Fruit fly (Drosophila melanogaster) whole organism, wandering third instar larva: ENCODE results near the gene CG31516.
A peak's percentile ranks its signal among the peaks of the same experiment; 100 is the strongest.

Source experiments
- Abd-B ChIP-seq: fragments of >200 bp; optimal IDR thresholded peaks from 2 replicates; lab custom pipeline; 2017; ENCODE audit warnings: missing biosample characterization, missing genetic modification characterization
- CG32264 ChIP-seq: fragments of 200-800 bp; sonication (Bioruptor generic); optimal IDR thresholded peaks from 2 replicates; lab custom pipeline; 2016; ENCODE audit warnings: missing biosample characterization, missing genetic modification characterization
- CG9705 ChIP-seq: fragments of 200-800 bp; sonication (Bioruptor generic); optimal IDR thresholded peaks from 2 replicates; lab custom pipeline; 2018; ENCODE audit warnings: missing biosample characterization, mild to moderate bottlenecking, missing genetic modification characterization
- CrebA ChIP-seq: fragments of 200-800 bp; sonication (Bioruptor generic); optimal IDR thresholded peaks from 2 replicates; lab custom pipeline; 2016; ENCODE audit warnings: missing biosample characterization, mild to moderate bottlenecking, missing genetic modification characterization, borderline replicate concordance
- Dfd ChIP-seq: fragments of >200 bp; optimal IDR thresholded peaks from 2 replicates; lab custom pipeline; 2017; ENCODE audit warnings: missing biosample characterization, missing genetic modification characterization
- Dif ChIP-seq: fragments of 200-275, 200-300 bp; sonication (Bioruptor generic); optimal IDR thresholded peaks from 2 replicates; lab custom pipeline; 2018; ENCODE audit warnings: missing biosample characterization, missing genetic modification characterization; ENCODE audit not compliant: partially characterized antibody
- GATAd ChIP-seq: sonication (Bioruptor generic); optimal IDR thresholded peaks from 2 replicates; lab custom pipeline; 2016; ENCODE audit warnings: missing biosample characterization, missing genetic modification characterization
- HLH106 ChIP-seq: fragments of 200-800 bp; optimal IDR thresholded peaks from 3 replicates; lab custom pipeline; 2019; ENCODE audit warnings: missing biosample characterization, mild to moderate bottlenecking, missing genetic modification characterization, moderate library complexity
- Hnf4 ChIP-seq: fragments of 200-800 bp; sonication (Bioruptor generic); optimal IDR thresholded peaks from 2 replicates; lab custom pipeline; 2016; ENCODE audit warnings: missing biosample characterization, mild to moderate bottlenecking, missing genetic modification characterization
- Hr78 ChIP-seq: fragments of >200 bp; optimal IDR thresholded peaks from 2 replicates; lab custom pipeline; 2017; ENCODE audit warnings: missing biosample characterization, missing genetic modification characterization
- Hr83 ChIP-seq: fragments of 200-300 bp; sonication (Bioruptor generic); optimal IDR thresholded peaks from 2 replicates; lab custom pipeline; 2016; ENCODE audit warnings: missing biosample characterization, mild to moderate bottlenecking, missing genetic modification characterization, moderate library complexity; ENCODE audit not compliant: poor library complexity, severe bottlenecking
- Jra ChIP-seq: sonication (Bioruptor generic); optimal IDR thresholded peaks from 2 replicates; lab custom pipeline; 2016; ENCODE audit warnings: missing biosample characterization, missing genetic modification characterization
- Mio ChIP-seq: sonication (Bioruptor generic); optimal IDR thresholded peaks from 2 replicates; lab custom pipeline; 2016; ENCODE audit warnings: missing biosample characterization, missing genetic modification characterization
- Myc ChIP-seq: fragments of >200 bp; optimal IDR thresholded peaks from 2 replicates; lab custom pipeline; 2017
- N ChIP-seq: fragments of >200 bp; optimal IDR thresholded peaks from 2 replicates; lab custom pipeline; 2018; ENCODE audit warnings: missing biosample characterization, missing external identifiers, missing genetic modification characterization
- OdsH ChIP-seq: fragments of 200-800 bp; sonication (Bioruptor generic); optimal IDR thresholded peaks from 2 replicates; lab custom pipeline; 2016; ENCODE audit warnings: missing biosample characterization, mild to moderate bottlenecking, missing genetic modification characterization
- Rel ChIP-seq, 2 experiments: fragments of 200-800 bp; sonication (Bioruptor generic) in 1 of 2; optimal IDR thresholded peaks; 2 replicates in 1 of 2; 3 replicates in 1 of 2; lab custom pipeline; 2016 to 2019; ENCODE audit warnings: mild to moderate bottlenecking in 2 of 2, missing biosample characterization in 2 of 2, missing genetic modification characterization in 2 of 2, moderate library complexity in 1 of 2
- Vsx2 ChIP-seq: fragments of 200-300, 225-300 bp; sonication (Bioruptor generic); optimal IDR thresholded peaks from 2 replicates; lab custom pipeline; 2018; ENCODE audit warnings: missing biosample characterization, missing genetic modification characterization; ENCODE audit not compliant: partially characterized antibody
- br ChIP-seq: fragments of 200-800 bp; sonication (Bioruptor generic); optimal IDR thresholded peaks from 2 replicates; lab custom pipeline; 2016; ENCODE audit warnings: missing biosample characterization, missing genetic modification characterization
- brk ChIP-seq: fragments of 200-800 bp; sonication (Bioruptor generic); optimal IDR thresholded peaks from 2 replicates; lab custom pipeline; 2016; ENCODE audit warnings: missing biosample characterization, mild to moderate bottlenecking, missing genetic modification characterization
- dl ChIP-seq, 2 experiments: fragments of 175-275, 200-275 bp in 1 of 2; fragments of 200-275 bp in 1 of 2; sonication (Bioruptor generic); optimal IDR thresholded peaks; lab custom pipeline; 2018; ENCODE audit warnings: mild to moderate bottlenecking in 2 of 2, missing biosample characterization in 2 of 2, missing genetic modification characterization in 2 of 2, moderate library complexity in 2 of 2; ENCODE audit not compliant: partially characterized antibody in 2 of 2, insufficient read depth in 1 of 2
- dmrt93B ChIP-seq: fragments of 200-800 bp; sonication (Bioruptor generic); optimal IDR thresholded peaks from 2 replicates; lab custom pipeline; 2018; ENCODE audit warnings: missing biosample characterization, mild to moderate bottlenecking, missing genetic modification characterization
- dsf ChIP-seq: sonication (Bioruptor generic); optimal IDR thresholded peaks from 2 replicates; lab custom pipeline; 2016; ENCODE audit warnings: missing biosample characterization, missing genetic modification characterization, borderline replicate concordance
- ey ChIP-seq: fragments of 200-800 bp; sonication (Bioruptor generic); optimal IDR thresholded peaks from 2 replicates; lab custom pipeline; 2016; ENCODE audit warnings: missing biosample characterization, missing genetic modification characterization
- foxo ChIP-seq, 2 experiments: fragments of 200-800 bp; sonication (Bioruptor generic); optimal IDR thresholded peaks; 2 replicates in 1 of 2; 3 replicates in 1 of 2; lab custom pipeline; 2016 to 2017; ENCODE audit warnings: missing biosample characterization in 2 of 2, missing genetic modification characterization in 2 of 2
- fru ChIP-seq: fragments of 200-800 bp; sonication (Bioruptor generic); optimal IDR thresholded peaks from 3 replicates; lab custom pipeline; 2016; ENCODE audit warnings: missing biosample characterization, mild to moderate bottlenecking, missing genetic modification characterization
- h ChIP-seq: fragments of 200-800 bp; sonication (Bioruptor generic); optimal IDR thresholded peaks from 3 replicates; lab custom pipeline; 2016; ENCODE audit warnings: missing biosample characterization, mild to moderate bottlenecking, missing genetic modification characterization
- jim ChIP-seq: fragments of 175-275, 200-325 bp; sonication (Bioruptor generic); optimal IDR thresholded peaks from 2 replicates; lab custom pipeline; 2016; ENCODE audit warnings: missing biosample characterization, mild to moderate bottlenecking, missing genetic modification characterization
- lola ChIP-seq: fragments of >200 bp; optimal IDR thresholded peaks from 2 replicates; lab custom pipeline; 2017; ENCODE audit warnings: missing biosample characterization, missing genetic modification characterization
- pan ChIP-seq: fragments of >200 bp; optimal IDR thresholded peaks from 2 replicates; lab custom pipeline; 2017
- psq ChIP-seq: fragments of 200-800 bp; sonication (Bioruptor generic); optimal IDR thresholded peaks from 3 replicates; lab custom pipeline; 2017; ENCODE audit warnings: missing biosample characterization, mild to moderate bottlenecking, missing genetic modification characterization, moderate library complexity
- rgr ChIP-seq: fragments of 200-800 bp; sonication (Bioruptor generic); optimal IDR thresholded peaks from 3 replicates; lab custom pipeline; 2016; ENCODE audit warnings: missing biosample characterization, mild to moderate bottlenecking, missing genetic modification characterization
- sage ChIP-seq: fragments of 200-800 bp; sonication (Bioruptor generic); optimal IDR thresholded peaks from 2 replicates; lab custom pipeline; 2016; ENCODE audit warnings: missing biosample characterization, mild to moderate bottlenecking, missing genetic modification characterization
- sv ChIP-seq: fragments of 200-800 bp; sonication (Bioruptor generic); optimal IDR thresholded peaks from 3 replicates; lab custom pipeline; 2016; ENCODE audit warnings: missing biosample characterization, missing genetic modification characterization
- tai ChIP-seq: sonication (Bioruptor generic); optimal IDR thresholded peaks from 2 replicates; lab custom pipeline; 2016; ENCODE audit warnings: missing biosample characterization, missing genetic modification characterization
- usp ChIP-seq: fragments of >200 bp; optimal IDR thresholded peaks from 2 replicates; lab custom pipeline; 2017; ENCODE audit warnings: missing biosample characterization, missing genetic modification characterization
- woc ChIP-seq: sonication (Bioruptor generic); optimal IDR thresholded peaks from 2 replicates; lab custom pipeline; 2016; ENCODE audit warnings: missing biosample characterization, mild to moderate bottlenecking, missing genetic modification characterization

CG31516 gene

dm6 chr3R:4178750-4179485 is 41.0 kb downstream of the CG31516 start:
- no peak for TF ChIP-seq dl (GFP tag; optimal IDR thresholded peaks at IDR 0.05; lab: Kevin White, UChicago; ENCODE audit: insufficient read depth in 1 of 2, partially characterized antibody in 2 of 2)
- no peak for TF ChIP-seq woc (GFP tag; lab: Kevin White, UChicago)
- no peak for TF ChIP-seq tai (GFP tag; lab: Kevin White, UChicago)
- no peak for TF ChIP-seq Jra (GFP tag; lab: Kevin White, UChicago)
- TF ChIP-seq sage (GFP tag; lab: Kevin White, UChicago) = no peak
- no peak for TF ChIP-seq CG9705 (GFP tag; lab: Kevin White, UChicago)
- TF ChIP-seq ey = no peak
- TF ChIP-seq CG32264 (GFP tag; lab: Kevin White, UChicago) = no peak
- TF ChIP-seq Myc (lab: Kevin White, UChicago) = no peak
- no peak for TF ChIP-seq OdsH
- no peak for TF ChIP-seq sv (GFP tag; lab: Kevin White, UChicago)
- no peak for TF ChIP-seq HLH106
- TF ChIP-seq CrebA (GFP tag; lab: Kevin White, UChicago) = no peak

dm6 chr3R:4176728-4177127 is 43.2 kb downstream of the CG31516 start:
- TF ChIP-seq Hr83 (GFP tag; lab: Kevin White, UChicago) = no peak
- TF ChIP-seq GATAd (GFP tag; lab: Kevin White, UChicago) = no peak
- TF ChIP-seq tai (GFP tag; lab: Kevin White, UChicago) = no peak
- TF ChIP-seq Vsx2 (GFP tag; lab: Kevin White, UChicago) = no peak
- no peak for TF ChIP-seq pan
- TF ChIP-seq CG9705 (GFP tag; lab: Kevin White, UChicago) = no peak
- TF ChIP-seq, all 38 proteins: peak for 0

dm6 chr3R:4174975-4175374 is 45.0 kb downstream of the CG31516 start:
- TF ChIP-seq dl (GFP tag; optimal IDR thresholded peaks at IDR 0.05; lab: Kevin White, UChicago; ENCODE audit: insufficient read depth in 1 of 2, partially characterized antibody in 2 of 2) (peak; percentile 26 to 57), usp (GFP tag; lab: Kevin White, UChicago) (no peak), Hr78 (GFP tag; lab: Kevin White, UChicago) (no peak), CG9705 (GFP tag; lab: Kevin White, UChicago) (no peak), h (no peak), Dif (peak; percentile 92), Vsx2 (GFP tag; lab: Kevin White, UChicago) (peak; percentile 86), OdsH (no peak), pan (no peak)

dm6 chr3R:4174470-4174869 is 45.5 kb downstream of the CG31516 start, which contains the start of gene CG12581:
CG12581 (plus strand) TSS chr3R:4174632.
- TF ChIP-seq rgr = no peak
- TF ChIP-seq CG32264 (GFP tag; lab: Kevin White, UChicago) = no peak
- TF ChIP-seq usp (GFP tag; lab: Kevin White, UChicago) = no peak
- TF ChIP-seq Hr83 (GFP tag; lab: Kevin White, UChicago) = no peak
- no peak for TF ChIP-seq Dfd (GFP tag; lab: Kevin White, UChicago)
- no peak for TF ChIP-seq sage (GFP tag; lab: Kevin White, UChicago)
- no peak for TF ChIP-seq Jra (GFP tag; lab: Kevin White, UChicago)
- TF ChIP-seq woc (GFP tag; lab: Kevin White, UChicago) = no peak
- no peak for TF ChIP-seq foxo (GFP tag; optimal IDR thresholded peaks at IDR 0.05; lab: Kevin White, UChicago)
- TF ChIP-seq CrebA (GFP tag; lab: Kevin White, UChicago) = no peak
- TF ChIP-seq Hr78 (GFP tag; lab: Kevin White, UChicago) = no peak
- peak; percentile 8 for TF ChIP-seq h
- TF ChIP-seq br (GFP tag; lab: Kevin White, UChicago) = no peak
- no peak for TF ChIP-seq dsf (GFP tag; lab: Kevin White, UChicago)
- no peak for TF ChIP-seq psq (GFP tag; lab: Kevin White, UChicago)
- TF ChIP-seq lola (GFP tag; lab: Kevin White, UChicago) = no peak
- no peak for TF ChIP-seq GATAd (GFP tag; lab: Kevin White, UChicago)
- TF ChIP-seq dmrt93B = no peak
- TF ChIP-seq tai (GFP tag; lab: Kevin White, UChicago) = no peak
- no peak for TF ChIP-seq Rel (GFP tag; optimal IDR thresholded peaks at IDR 0.05; lab: Kevin White, UChicago)
- TF ChIP-seq Rel (tag; optimal IDR thresholded peaks at IDR 0.05; lab: Kevin White, UChicago) = no peak
- no peak for TF ChIP-seq Abd-B (GFP tag; lab: Kevin White, UChicago)
- TF ChIP-seq fru (GFP tag; lab: Kevin White, UChicago) = peak; percentile 39
- no peak for TF ChIP-seq jim (GFP tag; lab: Kevin White, UChicago)
- no peak for TF ChIP-seq Mio (GFP tag; lab: Kevin White, UChicago)
- TF ChIP-seq Dif = peak; percentile 87
- peak; percentile 29 for TF ChIP-seq Vsx2 (GFP tag; lab: Kevin White, UChicago)
- no peak for TF ChIP-seq Hnf4 (GFP tag; lab: Kevin White, UChicago)
- no peak for TF ChIP-seq brk
- TF ChIP-seq ey = no peak
- TF ChIP-seq pan = no peak
- no peak for TF ChIP-seq OdsH
- no peak for TF ChIP-seq sv (GFP tag; lab: Kevin White, UChicago)
- peak; percentile 51 to 83 for TF ChIP-seq dl (GFP tag; optimal IDR thresholded peaks at IDR 0.05; lab: Kevin White, UChicago; ENCODE audit: insufficient read depth in 1 of 2, partially characterized antibody in 2 of 2)
- no peak for TF ChIP-seq N (GFP tag; lab: Kevin White, UChicago)
